Fruit fly (Drosophila melanogaster) whole organism, embryonic: ENCODE data around the gene CG5139.
A peak's percentile ranks its signal among the peaks of the same experiment; 100 is the strongest.

Source experiments
- Atf-2 ChIP-seq: fragments of 200-800 bp; sonication (Bioruptor generic); optimal IDR thresholded peaks from 2 replicates; lab custom pipeline; 2016; ENCODE audit warnings: missing biosample characterization, missing genetic modification characterization
- BtbVII ChIP-seq: fragments of 200-800 bp; sonication (Bioruptor generic); optimal IDR thresholded peaks from 3 replicates; lab custom pipeline; 2017; ENCODE audit warnings: missing biosample characterization, mild to moderate bottlenecking, missing genetic modification characterization
- CG11247 ChIP-seq: fragments of 200-800 bp; sonication (Bioruptor generic); IDR thresholded peaks from 2 replicates; pipeline ENCODE4 v1.3.6; 2022; ENCODE audit warnings: missing biosample characterization, missing genetic modification characterization
- CG11456 ChIP-seq: fragments of 200-800 bp; sonication (Bioruptor generic); IDR thresholded peaks from 3 replicates; pipeline ENCODE4 v1.3.6; 2022; ENCODE audit warnings: missing biosample characterization, missing genetic modification characterization
- CG13296 ChIP-seq: fragments of 200-800 bp; sonication (Bioruptor generic); optimal IDR thresholded peaks from 3 replicates; lab custom pipeline; 2018; ENCODE audit warnings: missing biosample characterization, mild to moderate bottlenecking, missing genetic modification characterization
- CG13624 ChIP-seq: fragments of 200-800 bp; sonication (Bioruptor generic); optimal IDR thresholded peaks from 2 replicates; lab custom pipeline; 2016; ENCODE audit warnings: missing biosample characterization, missing genetic modification characterization
- CG14860 ChIP-seq: fragments of 200-800 bp; sonication (Bioruptor generic); IDR thresholded peaks from 3 replicates; pipeline ENCODE4 v1.3.6; 2022; ENCODE audit warnings: missing biosample characterization, missing genetic modification characterization; ENCODE audit not compliant: partially characterized antibody
- CG15073 ChIP-seq: fragments of 200-800 bp; sonication (Bioruptor generic); optimal IDR thresholded peaks from 2 replicates; lab custom pipeline; 2016; ENCODE audit warnings: missing biosample characterization, missing genetic modification characterization
- CG15269 ChIP-seq: fragments of 200-800 bp; sonication (Bioruptor generic); optimal IDR thresholded peaks from 2 replicates; lab custom pipeline; 2018; ENCODE audit warnings: missing biosample characterization, mild to moderate bottlenecking, missing genetic modification characterization, moderate library complexity
- CG1792 ChIP-seq: fragments of 200-800 bp; sonication (Bioruptor generic); optimal IDR thresholded peaks from 2 replicates; lab custom pipeline; 2016; ENCODE audit warnings: missing biosample characterization, missing genetic modification characterization
- CG2120 ChIP-seq: fragments of 200-800 bp; sonication (Bioruptor generic); optimal IDR thresholded peaks from 3 replicates; lab custom pipeline; 2016; ENCODE audit warnings: missing biosample characterization, missing genetic modification characterization
- CG32767 ChIP-seq: fragments of 200-800 bp; sonication (Bioruptor generic); IDR thresholded peaks from 2 replicates; pipeline ENCODE4 v1.3.6; 2022; ENCODE audit warnings: missing biosample characterization, missing genetic modification characterization
- CG3726 ChIP-seq: fragments of 200-800 bp; sonication (Bioruptor generic); IDR thresholded peaks from 3 replicates; pipeline ENCODE4, ENCODE4 v1.3.6; 2022; ENCODE audit warnings: missing biosample characterization, missing genetic modification characterization
- CG5953 ChIP-seq: fragments of 200-800 bp; sonication (Bioruptor generic); IDR thresholded peaks from 2 replicates; pipeline ENCODE4 v1.3.6; 2022; ENCODE audit warnings: missing biosample characterization, missing genetic modification characterization
- CG6689 ChIP-seq: fragments of 200-800 bp; sonication (Bioruptor generic); IDR thresholded peaks from 2 replicates; pipeline ENCODE4 v1.3.6; 2022; ENCODE audit warnings: missing biosample characterization, missing genetic modification characterization
- CG7357 ChIP-seq: fragments of 200-800 bp; sonication (Bioruptor generic); IDR thresholded peaks from 3 replicates; pipeline ENCODE4 v1.3.6; 2022; ENCODE audit warnings: missing biosample characterization, missing genetic modification characterization
- CG9876 ChIP-seq: fragments of 200-800 bp; sonication (Bioruptor generic); optimal IDR thresholded peaks from 2 replicates; lab custom pipeline; 2016; ENCODE audit warnings: missing biosample characterization, missing genetic modification characterization
- Camta ChIP-seq: fragments of 200-800 bp; sonication (Bioruptor generic); optimal IDR thresholded peaks from 2 replicates; lab custom pipeline; 2016; ENCODE audit warnings: missing biosample characterization, missing genetic modification characterization
- Deaf1 ChIP-seq: fragments of 200-800 bp; optimal IDR thresholded peaks from 3 replicates; lab custom pipeline; 2019; ENCODE audit warnings: missing biosample characterization, mild to moderate bottlenecking, missing genetic modification characterization, moderate library complexity
- Dek ChIP-seq: fragments of 200-800 bp; sonication (Bioruptor generic); optimal IDR thresholded peaks from 3 replicates; lab custom pipeline; 2019; ENCODE audit warnings: missing biosample characterization, mild to moderate bottlenecking, missing genetic modification characterization, moderate library complexity
- Dip2 ChIP-seq: fragments of 200-800 bp; sonication (Bioruptor generic); IDR thresholded peaks from 2 replicates; pipeline ENCODE4 v1.3.6; 2022; ENCODE audit warnings: missing biosample characterization, missing genetic modification characterization
- Doc2 ChIP-seq: fragments of 200-800 bp; sonication (Bioruptor generic); IDR thresholded peaks from 2 replicates; pipeline ENCODE4 v1.3.6; 2022; ENCODE audit warnings: missing biosample characterization, missing genetic modification characterization
- Dp ChIP-seq: fragments of 200-800 bp; sonication (Bioruptor generic); optimal IDR thresholded peaks from 2 replicates; lab custom pipeline; 2018; ENCODE audit warnings: missing biosample characterization, mild to moderate bottlenecking, missing genetic modification characterization, moderate library complexity
- Hmr ChIP-seq: fragments of 200-800 bp; sonication (Bioruptor generic); optimal IDR thresholded peaks from 3 replicates; lab custom pipeline; 2017; ENCODE audit warnings: mild to moderate bottlenecking, missing biosample characterization, missing genetic modification reagents, missing genetic modification characterization
- Hr3 ChIP-seq: fragments of 200-800 bp; sonication (Bioruptor generic); optimal IDR thresholded peaks from 3 replicates; lab custom pipeline; 2016; ENCODE audit warnings: missing biosample characterization, missing genetic modification characterization
- MBD-R2 ChIP-seq: fragments of 200-800 bp; sonication (Bioruptor generic); IDR thresholded peaks from 2 replicates; pipeline ENCODE4 v1.3.6; 2022; ENCODE audit warnings: missing biosample characterization, missing genetic modification characterization
- MESR4 ChIP-seq: fragments of 200-800 bp; sonication (Bioruptor generic); optimal IDR thresholded peaks from 2 replicates; lab custom pipeline; 2018; ENCODE audit warnings: missing biosample characterization, mild to moderate bottlenecking, missing genetic modification characterization, moderate library complexity
- Neu2 ChIP-seq: fragments of 200-800 bp; sonication (Bioruptor generic); optimal IDR thresholded peaks from 3 replicates; lab custom pipeline; 2016; ENCODE audit warnings: missing biosample characterization, missing genetic modification characterization, borderline replicate concordance
- NfI ChIP-seq: fragments of 200-800 bp; sonication (Bioruptor generic); optimal IDR thresholded peaks from 3 replicates; lab custom pipeline; 2018; ENCODE audit warnings: missing biosample characterization, mild to moderate bottlenecking, missing genetic modification characterization, moderate library complexity
- Optix ChIP-seq: fragments of 200-800 bp; sonication (Bioruptor generic); IDR thresholded peaks from 3 replicates; pipeline ENCODE4 v1.3.6; 2022; ENCODE audit warnings: missing biosample characterization, missing genetic modification characterization
- Ssrp ChIP-seq: fragments of 200-800 bp; sonication (Bioruptor generic); optimal IDR thresholded peaks from 2 replicates; lab custom pipeline; 2018; ENCODE audit warnings: missing biosample characterization, mild to moderate bottlenecking, missing genetic modification characterization, moderate library complexity
- TFAM ChIP-seq: fragments of 200-800 bp; sonication (Bioruptor generic); optimal IDR thresholded peaks from 2 replicates; lab custom pipeline; 2017; ENCODE audit warnings: missing biosample characterization, missing genetic modification characterization, inconsistent platforms
- Xbp1 ChIP-seq: fragments of 200-800 bp; sonication (Bioruptor generic); optimal IDR thresholded peaks from 3 replicates; lab custom pipeline; 2016; ENCODE audit warnings: missing biosample characterization, mild to moderate bottlenecking, missing genetic modification characterization
- ab ChIP-seq: fragments of 200-800 bp; sonication (Bioruptor generic); optimal IDR thresholded peaks from 2 replicates; lab custom pipeline; 2016; ENCODE audit warnings: missing biosample characterization, missing genetic modification characterization
- bab2 ChIP-seq: fragments of 200-800 bp; sonication (Bioruptor generic); optimal IDR thresholded peaks from 2 replicates; lab custom pipeline; 2016; ENCODE audit warnings: missing biosample characterization, missing genetic modification characterization
- bigmax ChIP-seq: fragments of 200-800 bp; sonication (Bioruptor generic); optimal IDR thresholded peaks from 2 replicates; lab custom pipeline; 2018; ENCODE audit warnings: missing biosample characterization, mild to moderate bottlenecking, missing genetic modification characterization
- danr ChIP-seq: fragments of 200-800 bp; sonication (Bioruptor generic); IDR thresholded peaks from 2 replicates; pipeline ENCODE4 v1.3.6; 2022; ENCODE audit warnings: missing biosample characterization, missing genetic modification characterization
- dmrt11E ChIP-seq: fragments of 200-800 bp; sonication (Bioruptor generic); optimal IDR thresholded peaks from 3 replicates; lab custom pipeline; 2018; ENCODE audit warnings: missing biosample characterization, mild to moderate bottlenecking, missing genetic modification characterization, moderate library complexity
- fd102C ChIP-seq: fragments of 200-800 bp; sonication (Bioruptor generic); optimal IDR thresholded peaks from 2 replicates; lab custom pipeline; 2018; ENCODE audit warnings: missing biosample characterization, mild to moderate bottlenecking, missing genetic modification characterization, moderate library complexity
- hth ChIP-seq: fragments of >200 bp; optimal IDR thresholded peaks from 2 replicates; lab custom pipeline; 2017; ENCODE audit warnings: inconsistent platforms
- nau ChIP-seq: fragments of 200-800 bp; sonication (Bioruptor generic); optimal IDR thresholded peaks from 3 replicates; lab custom pipeline; 2017; ENCODE audit warnings: missing biosample characterization, mild to moderate bottlenecking, missing genetic modification characterization, missing genetic modification reagents
- org-1 ChIP-seq: fragments of 200-800 bp; sonication (Bioruptor generic); optimal IDR thresholded peaks from 2 replicates; lab custom pipeline; 2017; ENCODE audit warnings: missing biosample characterization, missing genetic modification characterization
- p53 ChIP-seq: fragments of 200-800 bp; sonication (Bioruptor generic); optimal IDR thresholded peaks from 2 replicates; lab custom pipeline; 2016; ENCODE audit warnings: missing biosample characterization, missing genetic modification characterization
- sens-2 ChIP-seq: fragments of 200-800 bp; sonication (Bioruptor generic); IDR thresholded peaks from 2 replicates; pipeline ENCODE4 v1.3.6; 2022; ENCODE audit warnings: missing biosample characterization, missing genetic modification characterization
- sr ChIP-seq: fragments of 200-800 bp; sonication (Bioruptor generic); IDR thresholded peaks from 3 replicates; pipeline ENCODE4 v1.3.6; 2022; ENCODE audit warnings: missing biosample characterization, missing genetic modification characterization
- twi ChIP-seq: fragments of 200-800 bp; optimal IDR thresholded peaks from 2 replicates; lab custom pipeline; 2019; ENCODE audit warnings: missing biosample characterization, mild to moderate bottlenecking, missing genetic modification characterization, moderate library complexity
- vvl ChIP-seq: fragments of 200-800 bp; sonication (Bioruptor generic); IDR thresholded peaks from 2 replicates; pipeline ENCODE4 v1.3.6; 2022; ENCODE audit warnings: missing biosample characterization, missing genetic modification characterization
- wdn ChIP-seq: fragments of 200-800 bp; sonication (Bioruptor generic); IDR thresholded peaks from 2 replicates; pipeline ENCODE4 v1.3.6; 2022; ENCODE audit warnings: missing biosample characterization, missing genetic modification characterization
- wor ChIP-seq: fragments of 200-800 bp; sonication (Bioruptor generic); IDR thresholded peaks from 2 replicates; pipeline ENCODE4 v1.3.6; 2022; ENCODE audit warnings: missing biosample characterization, missing genetic modification characterization

The CG5139 gene

dm6 chr2L:1185642-1186497, 13.2 kb downstream of the CG5139 start, which contains the start of gene CG5001 (continued):
- TF ChIP-seq BtbVII (GFP tag; lab: Kevin White, UChicago), result peak; percentile 83
- peak; percentile 53 for TF ChIP-seq CG1792
- peak; percentile 92 for TF ChIP-seq CG11456 (GFP tag; lab: Robert Waterston, UW)
- 0 out of 3 replicates have a peak, but pooled peaks have one; percentile 37 for TF ChIP-seq CG7357 (GFP tag; lab: Robert Waterston, UW)
- no peak for TF ChIP-seq p53 (GFP tag; lab: Kevin White, UChicago)
- TF ChIP-seq bab2 (GFP tag; lab: Kevin White, UChicago), result peak; percentile 71
- TF ChIP-seq ab (GFP tag; lab: Kevin White, UChicago), result no peak
- no peak for TF ChIP-seq TFAM (GFP tag; lab: Kevin White, UChicago)
- TF ChIP-seq wdn (GFP tag; lab: Robert Waterston, UW), result peak; percentile 43
- TF ChIP-seq CG6689 (GFP tag; lab: Robert Waterston, UW), result peak; percentile 89
- TF ChIP-seq Hmr, result peak; percentile 78
- TF ChIP-seq Dek (tag; lab: Kevin White, UChicago), result peak; percentile 86
- TF ChIP-seq Xbp1 (GFP tag; lab: Kevin White, UChicago), result peak; percentile 88
- TF ChIP-seq CG3726, result peak; percentile 64; the same call in 2 of the 3 replicates
- no peak for TF ChIP-seq Dp (GFP tag; lab: Kevin White, UChicago)
- TF ChIP-seq fd102C (GFP tag; lab: Kevin White, UChicago), result no peak
- TF ChIP-seq Doc2 (GFP tag; lab: Robert Waterston, UW), result no peak
- TF ChIP-seq MBD-R2 (GFP tag; lab: Robert Waterston, UW), result peak; percentile 69
- peak; percentile 96 for TF ChIP-seq vvl (GFP tag; lab: Robert Waterston, UW)
- peak; percentile 79 for TF ChIP-seq NfI (GFP tag; lab: Kevin White, UChicago)
- TF ChIP-seq CG2120 (GFP tag; lab: Kevin White, UChicago), result peak; percentile 87
- peak; percentile 51; the same call in 1 of the 2 replicates for TF ChIP-seq wor (GFP tag; lab: Robert Waterston, UW)
- peak; percentile 54 for TF ChIP-seq Atf-2
- peak; percentile 88 for TF ChIP-seq CG11247
- peak; percentile 43 for TF ChIP-seq org-1 (GFP tag; lab: Kevin White, UChicago)
- no peak for TF ChIP-seq Neu2
- TF ChIP-seq nau (GFP tag; lab: Kevin White, UChicago), result no peak
- TF ChIP-seq Ssrp (tag; lab: Kevin White, UChicago), result peak; percentile 79
- peak; percentile 74; the same call in 1 of the 2 replicates for TF ChIP-seq CG5953 (GFP tag; lab: Robert Waterston, UW)
- no peak for TF ChIP-seq bigmax (GFP tag; lab: Kevin White, UChicago)
- TF ChIP-seq Camta (GFP tag; lab: Kevin White, UChicago), result peak; percentile 59
- TF ChIP-seq danr, result peak; percentile 63; the same call in 1 of the 2 replicates
- TF ChIP-seq Dip2, result no peak
- no peak for TF ChIP-seq MESR4 (GFP tag; lab: Kevin White, UChicago)
- TF ChIP-seq CG13296 (GFP tag; lab: Kevin White, UChicago), result peak; percentile 88
- peak; percentile 88 for TF ChIP-seq Deaf1 (tag; lab: Kevin White, UChicago)
- peak; percentile 23; the same call in 1 of the 3 replicates for TF ChIP-seq CG14860 (GFP tag; lab: Robert Waterston, UW)
- peak; percentile 54 for TF ChIP-seq CG32767 (GFP tag; lab: Robert Waterston, UW)
- TF ChIP-seq twi (tag; lab: Kevin White, UChicago), result peak; percentile 48
- peak; percentile 77 for TF ChIP-seq CG13624 (GFP tag; lab: Kevin White, UChicago)
- peak; percentile 94 for TF ChIP-seq sr (GFP tag; lab: Robert Waterston, UW)
- TF ChIP-seq CG15269, result peak; percentile 93
- peak; percentile 7; the same call in 1 of the 3 replicates for TF ChIP-seq Optix
- peak; percentile 58 for TF ChIP-seq dmrt11E (tag; lab: Kevin White, UChicago)
- TF ChIP-seq CG15073 (GFP tag; lab: Kevin White, UChicago), result no peak
- 0 out of 2 replicates have a peak, but pooled peaks have one; percentile 8 for TF ChIP-seq sens-2 (GFP tag; lab: Robert Waterston, UW)
- no peak for TF ChIP-seq hth (lab: Kevin White, UChicago)
- peak; percentile 19 for TF ChIP-seq CG9876 (GFP tag; lab: Kevin White, UChicago)
- TF ChIP-seq Hr3 (GFP tag; lab: Kevin White, UChicago), result peak; percentile 82
